Worm (Caenorhabditis elegans): Measurements from ENCODE around the gene F42H10.6.

Gene F42H10.6

DNA sequence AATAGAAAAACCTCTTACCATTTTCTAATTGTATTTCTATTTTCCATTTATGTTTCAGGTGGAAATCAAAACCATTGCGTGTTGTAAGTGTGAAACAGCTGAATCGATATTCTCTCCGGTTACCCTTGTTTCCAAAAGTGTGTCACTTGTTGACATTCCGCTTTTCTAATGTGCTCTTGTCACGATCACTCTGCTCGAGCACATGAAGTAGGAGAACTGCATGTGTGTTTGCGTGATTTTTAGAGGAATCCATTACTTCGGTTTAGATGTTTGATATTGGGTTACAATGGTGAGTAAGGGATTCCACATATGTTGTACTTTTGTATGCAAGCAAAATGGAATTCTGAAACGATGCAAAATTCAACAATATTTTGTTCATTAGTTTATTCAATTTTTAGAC, 29.8 kb downstream of the F42H10.6 start (continued):
- TF ChIP-seq nhr-90 (tag; optimal IDR thresholded peaks at IDR 0.05) (no peak), Y95B8A.8 (GFP tag; IDR thresholded peaks at IDR 0.05) (no peak), athp-1 (tag; optimal IDR thresholded peaks at IDR 0.05) (no peak), egl-44 (GFP tag; IDR thresholded peaks at IDR 0.05) (no peak), madf-6 (GFP tag; IDR thresholded peaks at IDR 0.05) (peak; percentile 21; the same call in 1 of the 2 replicates), lir-1 (GFP tag; conservative IDR thresholded peaks at IDR 0.05) (no peak), zfh-2 (GFP tag; conservative IDR thresholded peaks at IDR 0.05) (no peak), F57A8.1 (GFP tag; optimal IDR thresholded peaks at IDR 0.05) (no peak), akir-1 (GFP tag; optimal IDR thresholded peaks at IDR 0.05) (no peak), snpc-1.1 (tag; optimal IDR thresholded peaks at IDR 0.05; ENCODE audit: insufficient read depth) (no peak), lag-1 (GFP tag; IDR thresholded peaks at IDR 0.05) (no peak), lin-35 (GFP tag; optimal IDR thresholded peaks at IDR 0.05) (no peak), madf-3 (GFP tag; IDR thresholded peaks at IDR 0.05) (no peak), unc-62 (GFP tag; optimal IDR thresholded peaks at IDR 0.05) (no peak), hrde-1 (tag; optimal IDR thresholded peaks at IDR 0.05; ENCODE audit: borderline replicate concordance) (peak; percentile 39), ztf-25 (GFP tag; IDR thresholded peaks at IDR 0.05) (no peak), dox-1 (GFP tag; IDR thresholded peaks at IDR 0.05) (no peak), zim-3 (tag; optimal IDR thresholded peaks at IDR 0.05) (no peak), hsf-1 (GFP tag; IDR thresholded peaks at IDR 0.05) (peak; percentile 52; the same call in 1 of the 2 replicates), dpff-1 (tag; optimal IDR thresholded peaks at IDR 0.05) (no peak), repo-1 (tag; optimal IDR thresholded peaks at IDR 0.05) (peak; percentile 39), ztf-22 (GFP tag; optimal IDR thresholded peaks at IDR 0.05) (no peak), B0261.1 (tag; optimal IDR thresholded peaks at IDR 0.05) (no peak), somi-1 (GFP tag; optimal IDR thresholded peaks at IDR 0.05) (no peak)

DNA sequence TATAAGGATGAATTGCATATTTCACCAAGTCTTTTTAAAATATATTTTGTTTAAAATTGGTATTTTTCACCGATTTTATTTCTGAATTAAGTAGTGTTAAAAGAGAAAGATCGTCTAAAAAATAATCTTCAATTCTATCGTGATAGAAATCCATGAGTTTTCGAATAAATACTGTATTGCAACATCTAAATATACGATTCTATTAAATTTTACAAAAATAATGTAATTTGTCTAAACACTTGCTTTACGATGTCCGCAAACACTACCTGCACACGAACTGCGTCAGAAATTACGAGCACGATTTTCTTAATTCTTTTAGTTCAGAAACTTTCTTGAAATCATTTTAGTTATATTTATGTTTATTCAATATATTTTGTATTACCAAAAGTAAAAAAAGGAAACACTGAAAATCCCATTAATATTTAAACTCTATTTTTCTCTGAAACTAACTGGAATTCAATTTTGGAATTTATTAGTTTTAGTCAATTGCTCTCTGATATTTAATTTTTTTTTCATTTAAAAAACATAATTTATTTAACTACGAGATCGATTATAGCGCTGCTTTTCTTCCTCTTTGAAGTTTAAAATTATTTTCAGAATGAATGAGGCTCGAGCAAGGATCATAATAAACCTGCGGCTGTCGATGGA, 31.0 kb downstream of the F42H10.6 start, which contains the start of gene mrpl-32:
mrpl-32 (plus strand) TSS at position 598 of the 648 bp plus-strand sequence.
- TF ChIP-seq dpl-1 (GFP tag; optimal IDR thresholded peaks at IDR 0.05) (no peak), egl-18 (GFP tag; IDR thresholded peaks at IDR 0.05) (no peak), F49E8.2 (tag; optimal IDR thresholded peaks at IDR 0.05; ENCODE audit: insufficient read depth) (peak; percentile 51), tlf-1 (GFP tag; optimal IDR thresholded peaks at IDR 0.05) (peak; percentile 35), F55B11.4 (tag; optimal IDR thresholded peaks at IDR 0.05; ENCODE audit: borderline replicate concordance, insufficient read depth) (no peak), rec-8 (tag; optimal IDR thresholded peaks at IDR 0.05) (no peak), madf-6 (GFP tag; IDR thresholded peaks at IDR 0.05) (peak; percentile 68), lir-1 (GFP tag; conservative IDR thresholded peaks at IDR 0.05) (no peak), hlh-26 (GFP tag; conservative IDR thresholded peaks at IDR 0.05) (no peak), mcd-1 (GFP tag; IDR thresholded peaks at IDR 0.05) (no peak), cebp-2 (GFP tag; IDR thresholded peaks at IDR 0.05) (no peak), nfya-1 (tag; optimal IDR thresholded peaks at IDR 0.05; ENCODE audit: borderline replicate concordance, insufficient read depth) (no peak), Y67H2A.10 (GFP tag; conservative IDR thresholded peaks at IDR 0.05) (no peak), egrh-3 (GFP tag; IDR thresholded peaks at IDR 0.05) (no peak), snpc-4 (GFP tag; optimal IDR thresholded peaks at IDR 0.05) (peak; percentile 46), snpc-4 (tag; optimal IDR thresholded peaks at IDR 0.05) (peak in 2 of 4 experiments; percentile 21 to 64), lin-40 (tag; optimal IDR thresholded peaks at IDR 0.05) (no peak), K11D2.4 (GFP tag; IDR thresholded peaks at IDR 0.05) (no peak), hmg-1.2 (GFP tag; IDR thresholded peaks at IDR 0.05) (peak; percentile 27; the same call in 1 of the 2 replicates), ceh-27 (GFP tag; optimal IDR thresholded peaks at IDR 0.05) (no peak), nhr-90 (tag; optimal IDR thresholded peaks at IDR 0.05) (no peak), mes-4 (tag; optimal IDR thresholded peaks at IDR 0.05) (no peak), nfya-2 (GFP tag; IDR thresholded peaks at IDR 0.05) (no peak), Y53F4B.3 (GFP tag; IDR thresholded peaks at IDR 0.05) (no peak), Y95B8A.8 (GFP tag; IDR thresholded peaks at IDR 0.05) (no peak), ztf-26 (tag; optimal IDR thresholded peaks at IDR 0.05) (no peak), lsl-1 (GFP tag; optimal IDR thresholded peaks at IDR 0.05) (peak; percentile 34)
